Fruit fly (Drosophila melanogaster) whole organism, embryonic: ENCODE results near the gene CG10041.

ENCODE experiments used
- B-H1 ChIP-seq: fragments of 200-800 bp; sonication (Bioruptor generic); IDR thresholded peaks from 3 replicates; pipeline ENCODE4 v1.3.6; 2022; ENCODE audit warnings: missing biosample characterization, missing genetic modification characterization
- CG12104 ChIP-seq: fragments of 200-800 bp; sonication (Bioruptor generic); optimal IDR thresholded peaks from 3 replicates; lab custom pipeline; 2016; ENCODE audit warnings: missing biosample characterization, missing genetic modification characterization
- CG1647 ChIP-seq: fragments of 200-800 bp; sonication (Bioruptor generic); optimal IDR thresholded peaks from 3 replicates; lab custom pipeline; 2016; ENCODE audit warnings: missing biosample characterization, missing genetic modification characterization
- CG2199 ChIP-seq: fragments of 200-800 bp; sonication (Bioruptor generic); IDR thresholded peaks from 3 replicates; pipeline ENCODE4 v1.3.6; 2022; ENCODE audit warnings: missing biosample characterization, missing genetic modification characterization
- CG9215 ChIP-seq: fragments of 200-800 bp; sonication (Bioruptor generic); IDR thresholded peaks from 2 replicates; pipeline ENCODE4 v1.3.6; 2022; ENCODE audit warnings: missing biosample characterization, missing genetic modification characterization
- CG9727 ChIP-seq: fragments of 200-800 bp; sonication (Bioruptor generic); optimal IDR thresholded peaks from 3 replicates; lab custom pipeline; 2017; ENCODE audit warnings: missing biosample characterization, mild to moderate bottlenecking, missing genetic modification characterization
- Doc2 ChIP-seq: fragments of 200-800 bp; sonication (Bioruptor generic); IDR thresholded peaks from 2 replicates; pipeline ENCODE4 v1.3.6; 2022; ENCODE audit warnings: missing biosample characterization, missing genetic modification characterization
- Ravus ChIP-seq: fragments of 200-800 bp; sonication (Bioruptor generic); IDR thresholded peaks from 2 replicates; pipeline ENCODE4 v1.3.6; 2022; ENCODE audit warnings: missing biosample characterization, missing genetic modification characterization
- Side ChIP-seq: fragments of 200-800 bp; sonication (Bioruptor generic); optimal IDR thresholded peaks from 2 replicates; lab custom pipeline; 2016; ENCODE audit warnings: missing biosample characterization, missing genetic modification characterization
- Xrp1 ChIP-seq: fragments of 200-800 bp; sonication (Bioruptor generic); IDR thresholded peaks from 2 replicates; pipeline ENCODE4 v1.3.6; 2022; ENCODE audit warnings: missing biosample characterization, missing genetic modification characterization
- aop ChIP-seq: fragments of 200-800 bp; sonication (Bioruptor generic); IDR thresholded peaks from 2 replicates; pipeline ENCODE4 v1.3.6; 2022; ENCODE audit warnings: missing biosample characterization, missing genetic modification characterization
- pb ChIP-seq: fragments of 200-800 bp; sonication (Bioruptor generic); optimal IDR thresholded peaks from 3 replicates; lab custom pipeline; 2016; ENCODE audit warnings: missing biosample characterization, missing genetic modification characterization

DNA sequence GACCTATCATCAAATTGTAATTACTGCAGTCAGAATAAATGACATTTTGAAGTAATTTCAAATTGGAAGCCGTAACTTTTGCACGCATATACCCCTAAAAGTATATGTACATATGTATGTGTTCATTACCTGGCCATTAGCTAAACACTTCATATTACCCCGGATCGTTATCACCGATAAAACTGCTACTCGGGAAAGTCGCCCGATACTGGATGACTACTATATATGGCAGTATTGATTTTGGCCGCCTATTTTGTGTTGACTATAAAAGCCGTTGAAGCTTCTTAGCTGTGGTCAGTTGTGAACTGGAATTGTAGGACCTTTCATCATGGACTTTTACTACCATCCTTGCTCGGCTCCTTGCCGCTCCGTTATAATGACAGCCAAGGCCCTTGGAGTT, 27.8 kb upstream of the CG10041 start, which contains the start of gene GstD8:
- TF ChIP-seq B-H1 (no peak), Xrp1 (GFP tag; lab: Robert Waterston, UW) (no peak), CG1647 (no peak), aop (no peak), Doc2 (GFP tag; lab: Robert Waterston, UW) (no peak), CG2199 (GFP tag; lab: Robert Waterston, UW) (no peak), pb (no peak), CG9215 (no peak), CG12104 (GFP tag; lab: Kevin White, UChicago) (no peak), CG9727 (GFP tag; lab: Kevin White, UChicago) (no peak), Ravus (no peak), Side (GFP tag; lab: Kevin White, UChicago) (no peak)
